Worm (Caenorhabditis elegans) whole organism, L4 larva: ENCODE data around the gene F57B1.5.

Experiments
- D1046.2 ChIP-seq: fragments of 200-800 bp; sonication (Bioruptor generic); IDR thresholded peaks from 2 replicates; pipeline ENCODE4 v1.3.6; 2022; ENCODE audit warnings: missing genetic modification characterization, missing compliant biosample characterization
- T20F7.1 ChIP-seq: fragments of 200-800 bp; sonication (Bioruptor generic); optimal IDR thresholded peaks from 2 replicates; lab custom pipeline; 2018; ENCODE audit warnings: mild to moderate bottlenecking, missing genetic modification characterization, missing compliant biosample characterization
- T26A8.4 ChIP-seq: fragments of 200-800 bp; sonication (Bioruptor generic); IDR thresholded peaks from 2 replicates; pipeline ENCODE4 v1.3.6; 2022; ENCODE audit warnings: missing genetic modification characterization, missing compliant biosample characterization
- ZK546.5 ChIP-seq, 2 experiments: sonication (generic microtip); optimal IDR thresholded peaks; 2 replicates each; lab custom pipeline; 2017; ENCODE audit warnings: missing biosample characterization in 2 of 2, missing genetic modification characterization in 2 of 2
- aha-1 ChIP-seq: fragments of 150-350 bp; peaks from one replicate; lab custom pipeline; 2014; ENCODE audit warnings: missing biosample characterization, missing genetic modification characterization
- aly-2 ChIP-seq: sonication (generic microtip); optimal IDR thresholded peaks from 2 replicates; lab custom pipeline; 2018; ENCODE audit warnings: missing biosample characterization, missing genetic modification characterization
- ama-1 ChIP-seq: fragments of 150-350 bp; optimal IDR thresholded peaks from 2 replicates; lab custom pipeline; 2014; ENCODE audit warnings: inconsistent platforms, mixed read lengths
- arid-1 ChIP-seq: fragments of 200-800 bp; sonication (Bioruptor generic); conservative IDR thresholded peaks from 2 replicates; pipeline ENCODE4 v1.3.6; 2022; ENCODE audit warnings: missing genetic modification reagents, missing genetic modification characterization, missing compliant biosample characterization
- ceh-28 ChIP-seq: fragments of 150-350 bp; optimal IDR thresholded peaks from 2 replicates; lab custom pipeline; 2014; ENCODE audit warnings: missing biosample characterization, missing genetic modification reagents, missing genetic modification characterization
- ceh-62 ChIP-seq: sonication (generic microtip); optimal IDR thresholded peaks from 2 replicates; lab custom pipeline; 2017; ENCODE audit warnings: missing biosample characterization, missing genetic modification characterization
- daf-16 ChIP-seq, 3 experiments: sonication (generic microtip); optimal IDR thresholded peaks; 2 replicates each; lab custom pipeline; 2016 to 2017; ENCODE audit warnings: missing genetic modification characterization in 3 of 3, missing genetic modification reagents in 3 of 3, mild to moderate bottlenecking in 2 of 3, missing compliant biosample characterization in 2 of 3, missing biosample characterization in 1 of 3, moderate library complexity in 1 of 3
- daf-8 ChIP-seq: fragments of 200-800 bp; sonication (Bioruptor generic); IDR thresholded peaks from 2 replicates; pipeline ENCODE4 v1.3.6; 2022; ENCODE audit warnings: missing genetic modification characterization, missing compliant biosample characterization
- dmd-6 ChIP-seq: fragments of 200-800 bp; sonication (Bioruptor generic); IDR thresholded peaks from 2 replicates; pipeline ENCODE4 v1.3.6; 2022; ENCODE audit warnings: missing genetic modification reagents, missing genetic modification characterization, missing compliant biosample characterization
- dve-1 ChIP-seq: sonication (generic microtip); optimal IDR thresholded peaks from 2 replicates; lab custom pipeline; 2017; ENCODE audit warnings: antibody characterized with exemption, mild to moderate bottlenecking, missing genetic modification characterization, missing compliant biosample characterization; ENCODE audit not compliant: insufficient read depth
- fos-1 ChIP-seq: fragments of 150-350 bp; optimal IDR thresholded peaks from 2 replicates; lab custom pipeline; 2014; ENCODE audit warnings: missing biosample characterization, missing genetic modification characterization
- hlh-11 ChIP-seq: fragments of 200-800 bp; sonication (Bioruptor generic); optimal IDR thresholded peaks from 2 replicates; lab custom pipeline; 2018; ENCODE audit warnings: mild to moderate bottlenecking, missing genetic modification characterization, missing compliant biosample characterization
- hlh-30 ChIP-seq: sonication (generic microtip); optimal IDR thresholded peaks from 2 replicates; lab custom pipeline; 2017; ENCODE audit warnings: antibody characterized with exemption, mild to moderate bottlenecking, missing genetic modification characterization, missing compliant biosample characterization; ENCODE audit not compliant: insufficient read depth
- hmg-1.1 ChIP-seq: fragments of 200-800 bp; sonication (Bioruptor generic); IDR thresholded peaks from 2 replicates; pipeline ENCODE4 v1.3.6; 2022; ENCODE audit warnings: missing genetic modification reagents, missing genetic modification characterization, missing compliant biosample characterization
- lim-7 ChIP-seq: fragments of 200-800 bp; sonication (Bioruptor generic); IDR thresholded peaks from 2 replicates; pipeline ENCODE4 v1.3.6; 2022; ENCODE audit warnings: missing genetic modification characterization, missing compliant biosample characterization
- lin-13 ChIP-seq: fragments of 150-350 bp; optimal IDR thresholded peaks from 2 replicates; lab custom pipeline; 2014; ENCODE audit warnings: missing biosample characterization, missing genetic modification reagents, missing genetic modification characterization
- lsy-2 ChIP-seq, 2 experiments: fragments of 150-350 bp in 1 of 2; sonication (generic microtip) in 1 of 2; optimal IDR thresholded peaks; 2 replicates each; lab custom pipeline; 2014 to 2017; ENCODE audit warnings: missing biosample characterization in 2 of 2, missing genetic modification characterization in 2 of 2
- madf-5 ChIP-seq, 2 experiments: fragments of 200-800 bp; sonication (Bioruptor generic); IDR thresholded peaks; 2 replicates each; pipeline ENCODE4 v1.3.6; 2022; ENCODE audit warnings: missing compliant biosample characterization in 2 of 2, missing genetic modification characterization in 2 of 2
- mep-1 ChIP-seq: fragments of 150-350 bp; sonication (generic microtip); optimal IDR thresholded peaks from 3 replicates; lab custom pipeline; 2014; ENCODE audit warnings: missing biosample characterization, missing genetic modification characterization
- mes-2 ChIP-seq: sonication (generic microtip); optimal IDR thresholded peaks from 2 replicates; lab custom pipeline; 2016; ENCODE audit warnings: missing genotype, mild to moderate bottlenecking, missing genetic modification characterization, missing compliant biosample characterization; ENCODE audit not compliant: poor library complexity, severe bottlenecking
- mxl-3 ChIP-seq: fragments of 200-800 bp; sonication (Bioruptor generic); optimal IDR thresholded peaks from 2 replicates; lab custom pipeline; 2018; ENCODE audit warnings: mild to moderate bottlenecking, missing genetic modification characterization, missing compliant biosample characterization
- nhr-111 ChIP-seq: fragments of 200-800 bp; sonication (Bioruptor generic); optimal IDR thresholded peaks from 2 replicates; lab custom pipeline; 2018; ENCODE audit warnings: mild to moderate bottlenecking, missing genetic modification characterization, missing compliant biosample characterization
- nhr-28 ChIP-seq: fragments of 150-350 bp; optimal IDR thresholded peaks from 2 replicates; lab custom pipeline; 2014; ENCODE audit warnings: missing biosample characterization, missing genetic modification characterization
- nhr-48 ChIP-seq: sonication (generic microtip); optimal IDR thresholded peaks from 2 replicates; lab custom pipeline; 2016; ENCODE audit warnings: mild to moderate bottlenecking, missing genetic modification characterization, missing compliant biosample characterization
- nhr-6 ChIP-seq: fragments of 150-350 bp; optimal IDR thresholded peaks from 2 replicates; lab custom pipeline; 2014; ENCODE audit warnings: missing biosample characterization, missing genetic modification characterization
- nhr-76 ChIP-seq: fragments of 150-350 bp; optimal IDR thresholded peaks from 2 replicates; lab custom pipeline; 2014; ENCODE audit warnings: missing biosample characterization, missing genetic modification characterization
- nhr-77 ChIP-seq: fragments of 150-350 bp; optimal IDR thresholded peaks from 2 replicates; lab custom pipeline; 2014; ENCODE audit warnings: missing biosample characterization, missing genetic modification characterization
- php-3 ChIP-seq: fragments of 200-800 bp; sonication (Bioruptor generic); IDR thresholded peaks from 2 replicates; pipeline ENCODE4 v1.3.6; 2022; ENCODE audit warnings: missing genetic modification reagents, missing genetic modification characterization, missing compliant biosample characterization
- pqm-1 ChIP-seq: sonication (generic microtip); optimal IDR thresholded peaks from 2 replicates; lab custom pipeline; 2017; ENCODE audit warnings: missing biosample characterization, missing genetic modification characterization
- skn-1 ChIP-seq: fragments of 150-350 bp; optimal IDR thresholded peaks from 2 replicates; lab custom pipeline; 2014; ENCODE audit warnings: missing biosample characterization, missing genetic modification characterization
- snpc-4 ChIP-seq: fragments of 150-350 bp; optimal IDR thresholded peaks from 2 replicates; lab custom pipeline; 2014; ENCODE audit warnings: missing biosample characterization, missing genetic modification characterization
- spr-1 ChIP-seq: sonication (generic microtip); optimal IDR thresholded peaks from 2 replicates; lab custom pipeline; 2016; ENCODE audit warnings: mild to moderate bottlenecking, missing genetic modification characterization, missing compliant biosample characterization
- tra-1 ChIP-seq: fragments of 200-800 bp; sonication (Bioruptor generic); IDR thresholded peaks from 2 replicates; pipeline ENCODE4 v1.3.6; 2022; ENCODE audit warnings: missing genetic modification reagents, missing genetic modification characterization, missing compliant biosample characterization
- unc-39 ChIP-seq: sonication (generic microtip); optimal IDR thresholded peaks from 2 replicates; lab custom pipeline; 2017; ENCODE audit warnings: missing biosample characterization, missing genetic modification characterization
- zfp-2 ChIP-seq: sonication (generic microtip); optimal IDR thresholded peaks from 2 replicates; lab custom pipeline; 2016; ENCODE audit warnings: mild to moderate bottlenecking, missing genetic modification characterization, missing compliant biosample characterization
- ztf-11 ChIP-seq: fragments of 150-350 bp; optimal IDR thresholded peaks from 2 replicates; lab custom pipeline; 2014; ENCODE audit warnings: missing biosample characterization, missing genetic modification characterization

F57B1.5 gene

ce11 chrV:13207426-13207825 lies at the start of gene F57B1.5:
F57B1.5 (plus strand) TSS chrV:13207726.
- TF ChIP-seq zfp-2 (tag; lab: Kevin White, UChicago), result no peak
- TF ChIP-seq unc-39 (tag; lab: Kevin White, UChicago), result no peak
- no peak for TF ChIP-seq madf-5 (GFP tag; IDR thresholded peaks at IDR 0.05; lab: Robert Waterston, UW)
- TF ChIP-seq T26A8.4, result no peak
- TF ChIP-seq ceh-62 (tag; lab: Kevin White, UChicago), result no peak

- TF ChIP-seq T26A8.4 (no peak), aha-1 (tag; lab: Kevin White, UChicago) (peak; percentile 60)
Observed at ce11 chrV:13161052-13161451, 46.5 kb upstream of the F57B1.5 start.

- TF ChIP-seq snpc-4 (tag; lab: Kevin White, UChicago) (peak; percentile 73), lsy-2 (tag; optimal IDR thresholded peaks at IDR 0.05; lab: Kevin White, UChicago) (no peak), mes-2 (tag; lab: Kevin White, UChicago) (peak; percentile 6)
Observed at ce11 chrV:13162885-13163284, 44.6 kb upstream of the F57B1.5 start.

ce11 chrV:13163841-13164240 lies 43.7 kb upstream of the F57B1.5 start:
- TF ChIP-seq ceh-28 (tag; lab: Kevin White, UChicago) (no peak), daf-8 (GFP tag; lab: Robert Waterston, UW) (no peak), aha-1 (tag; lab: Kevin White, UChicago) (peak; percentile 79), aly-2 (tag; lab: Kevin White, UChicago) (no peak), arid-1 (0 out of 2 replicates have a peak, but pooled peaks have one; percentile 17), ama-1 (lab: Kevin White, UChicago) (no peak), mep-1 (tag; lab: Kevin White, UChicago) (peak; percentile 39), skn-1 (tag; lab: Kevin White, UChicago) (no peak), hmg-1.1 (GFP tag; lab: Robert Waterston, UW) (peak; percentile 40; the same call in 1 of the 2 replicates), lim-7 (GFP tag; lab: Robert Waterston, UW) (no peak), ztf-11 (tag; lab: Kevin White, UChicago) (no peak), T26A8.4 (peak; percentile 44; the same call in 1 of the 2 replicates), nhr-28 (peak; percentile 80), dmd-6 (peak; percentile 87), spr-1 (tag; lab: Kevin White, UChicago) (no peak), lin-13 (GFP tag; lab: Kevin White, UChicago) (no peak), hlh-11 (tag; lab: Kevin White, UChicago) (peak; percentile 86), hlh-30 (tag; lab: Kevin White, UChicago) (peak; percentile 27), D1046.2 (GFP tag; lab: Robert Waterston, UW) (no peak), nhr-77 (tag; lab: Kevin White, UChicago) (peak; percentile 21), pqm-1 (peak; percentile 93), nhr-111 (GFP tag; lab: Kevin White, UChicago) (no peak), T20F7.1 (GFP tag; lab: Kevin White, UChicago) (peak; percentile 53), nhr-76 (tag; lab: Kevin White, UChicago) (no peak), tra-1 (GFP tag; lab: Robert Waterston, UW) (peak; percentile 76; the same call in 1 of the 2 replicates), mxl-3 (GFP tag; lab: Kevin White, UChicago) (peak; percentile 7), php-3 (GFP tag; lab: Robert Waterston, UW) (peak; percentile 71), nhr-48 (tag; lab: Kevin White, UChicago) (peak; percentile 48), mes-2 (tag; lab: Kevin White, UChicago) (peak; percentile 48), dve-1 (tag; lab: Kevin White, UChicago) (peak; percentile 79), ZK546.5 (tag; optimal IDR thresholded peaks at IDR 0.05; lab: Kevin White, UChicago) (no peak), fos-1 (no peak), daf-16 (GFP tag; optimal IDR thresholded peaks at IDR 0.05; lab: Kevin White, UChicago) (no peak), daf-16 (tag; optimal IDR thresholded peaks at IDR 0.05; lab: Kevin White, UChicago) (peak; percentile 83), nhr-6 (tag; lab: Kevin White, UChicago) (peak; percentile 63)
